Fruit fly (Drosophila melanogaster) whole organism, embryonic: ENCODE results near the gene Cpr23B.

Experiments
- Abd-B ChIP-seq: fragments of 200-800 bp; sonication (Bioruptor generic); optimal IDR thresholded peaks from 2 replicates; lab custom pipeline; 2018; ENCODE audit warnings: missing biosample characterization, mild to moderate bottlenecking, missing genetic modification characterization, moderate library complexity
- CG1024 ChIP-seq: fragments of 200-800 bp; sonication (Bioruptor generic); IDR thresholded peaks from 2 replicates; pipeline ENCODE4 v1.3.6; 2022; ENCODE audit warnings: missing biosample characterization, missing genetic modification characterization
- CG11093 ChIP-seq: fragments of 200-800 bp; sonication (Bioruptor generic); IDR thresholded peaks from 3 replicates; pipeline ENCODE4 v1.3.6; 2022; ENCODE audit warnings: missing biosample characterization, missing genetic modification characterization
- CG11456 ChIP-seq: fragments of 200-800 bp; sonication (Bioruptor generic); IDR thresholded peaks from 3 replicates; pipeline ENCODE4 v1.3.6; 2022; ENCODE audit warnings: missing biosample characterization, missing genetic modification characterization
- CG12659 ChIP-seq: fragments of 200-800 bp; sonication (Bioruptor generic); optimal IDR thresholded peaks from 3 replicates; lab custom pipeline; 2017; ENCODE audit warnings: mild to moderate bottlenecking, missing biosample characterization, missing genetic modification reagents, missing genetic modification characterization
- CG13123 ChIP-seq: fragments of 200-800 bp; sonication (Bioruptor generic); optimal IDR thresholded peaks from 2 replicates; lab custom pipeline; 2016; ENCODE audit warnings: missing biosample characterization, missing genetic modification characterization
- CG14667 ChIP-seq: fragments of 200-800 bp; sonication (Bioruptor generic); IDR thresholded peaks from 2 replicates; pipeline ENCODE4 v1.3.6; 2022; ENCODE audit warnings: missing biosample characterization, missing genetic modification characterization
- CG15269 ChIP-seq: fragments of 200-800 bp; sonication (Bioruptor generic); optimal IDR thresholded peaks from 2 replicates; lab custom pipeline; 2018; ENCODE audit warnings: missing biosample characterization, mild to moderate bottlenecking, missing genetic modification characterization, moderate library complexity
- CG15696 ChIP-seq: fragments of 200-800 bp; sonication (Bioruptor generic); optimal IDR thresholded peaks from 2 replicates; lab custom pipeline; 2019; ENCODE audit warnings: missing biosample characterization, mild to moderate bottlenecking, missing genetic modification characterization, moderate library complexity
- CG17186 ChIP-seq: fragments of 200-800 bp; sonication (Bioruptor generic); optimal IDR thresholded peaks from 3 replicates; lab custom pipeline; 2017; ENCODE audit warnings: missing biosample characterization, missing genetic modification reagents, missing genetic modification characterization
- CG17385 ChIP-seq: fragments of 200-800 bp; sonication (Bioruptor generic); optimal IDR thresholded peaks from 3 replicates; lab custom pipeline; 2018; ENCODE audit warnings: missing biosample characterization, mild to moderate bottlenecking, missing genetic modification characterization
- CG17802 ChIP-seq: fragments of 200-800 bp; sonication (Bioruptor generic); optimal IDR thresholded peaks from 2 replicates; lab custom pipeline; 2018; ENCODE audit warnings: missing biosample characterization, mild to moderate bottlenecking, missing genetic modification characterization, moderate library complexity
- CG17829 ChIP-seq: fragments of 200-800 bp; optimal IDR thresholded peaks from 2 replicates; lab custom pipeline; 2019; ENCODE audit warnings: missing biosample characterization, mild to moderate bottlenecking, missing genetic modification characterization, moderate library complexity
- CG18262 ChIP-seq: fragments of 200-800 bp; optimal IDR thresholded peaks from 3 replicates; lab custom pipeline; 2019; ENCODE audit warnings: missing biosample characterization, mild to moderate bottlenecking, missing genetic modification characterization, moderate library complexity
- CG1832 ChIP-seq: fragments of 200-800 bp; sonication (Bioruptor generic); optimal IDR thresholded peaks from 2 replicates; lab custom pipeline; 2017; ENCODE audit warnings: missing biosample characterization, mild to moderate bottlenecking, missing genetic modification characterization, inconsistent platforms
- CG18599 ChIP-seq: fragments of 200-800 bp; sonication (Bioruptor generic); optimal IDR thresholded peaks from 3 replicates; lab custom pipeline; 2017; ENCODE audit warnings: missing biosample characterization, missing genetic modification characterization, mild to moderate bottlenecking, moderate library complexity, missing genetic modification reagents
- CG18619 ChIP-seq: fragments of 200-800 bp; sonication (Bioruptor generic); optimal IDR thresholded peaks from 3 replicates; lab custom pipeline; 2017; ENCODE audit warnings: missing biosample characterization, mild to moderate bottlenecking, missing genetic modification characterization
- CG2116 ChIP-seq: fragments of 200-800 bp; sonication (Bioruptor generic); optimal IDR thresholded peaks from 3 replicates; lab custom pipeline; 2018; ENCODE audit warnings: missing biosample characterization, mild to moderate bottlenecking, missing genetic modification characterization
- CG31365 ChIP-seq: fragments of 200-800 bp; sonication (Bioruptor generic); optimal IDR thresholded peaks from 2 replicates; lab custom pipeline; 2018; ENCODE audit warnings: missing biosample characterization, mild to moderate bottlenecking, missing genetic modification characterization
- CG34376 ChIP-seq: fragments of 200-800 bp; sonication (Bioruptor generic); optimal IDR thresholded peaks from 2 replicates; lab custom pipeline; 2018; ENCODE audit warnings: missing biosample characterization, mild to moderate bottlenecking, missing genetic modification characterization
- CG3726 ChIP-seq: fragments of 200-800 bp; sonication (Bioruptor generic); IDR thresholded peaks from 3 replicates; pipeline ENCODE4, ENCODE4 v1.3.6; 2022; ENCODE audit warnings: missing biosample characterization, missing genetic modification characterization
- CG3838 ChIP-seq: fragments of 200-800 bp; sonication (Bioruptor generic); optimal IDR thresholded peaks from 3 replicates; lab custom pipeline; 2016; ENCODE audit warnings: missing biosample characterization, missing genetic modification characterization
- CG43689 ChIP-seq: fragments of 200-800 bp; sonication (Bioruptor generic); IDR thresholded peaks from 2 replicates; pipeline ENCODE4 v1.3.6; 2022; ENCODE audit warnings: missing biosample characterization, missing genetic modification characterization
- CG8924 ChIP-seq: fragments of 200-800 bp; optimal IDR thresholded peaks from 3 replicates; lab custom pipeline; 2019; ENCODE audit warnings: missing biosample characterization, mild to moderate bottlenecking, missing genetic modification characterization, moderate library complexity
- CG9727 ChIP-seq: fragments of 200-800 bp; sonication (Bioruptor generic); optimal IDR thresholded peaks from 3 replicates; lab custom pipeline; 2017; ENCODE audit warnings: missing biosample characterization, mild to moderate bottlenecking, missing genetic modification characterization
- CTCF ChIP-seq: fragments of 200-800 bp; sonication (Bioruptor generic); optimal IDR thresholded peaks from 2 replicates; lab custom pipeline; 2017; ENCODE audit warnings: missing biosample characterization, mild to moderate bottlenecking, missing genetic modification characterization, moderate library complexity
- Chrac-16 ChIP-seq: fragments of 200-800 bp; sonication (Bioruptor generic); optimal IDR thresholded peaks from 3 replicates; lab custom pipeline; 2016; ENCODE audit warnings: missing biosample characterization, missing genetic modification characterization
- Dek ChIP-seq: fragments of 200-800 bp; sonication (Bioruptor generic); optimal IDR thresholded peaks from 3 replicates; lab custom pipeline; 2019; ENCODE audit warnings: missing biosample characterization, mild to moderate bottlenecking, missing genetic modification characterization, moderate library complexity
- Dip3 ChIP-seq: fragments of 200-800 bp; sonication (Bioruptor generic); optimal IDR thresholded peaks from 3 replicates; lab custom pipeline; 2016; ENCODE audit warnings: missing biosample characterization, missing genetic modification characterization
- Dll ChIP-seq: fragments of 200-800 bp; sonication (Bioruptor generic); IDR thresholded peaks from 4 replicates; pipeline ENCODE4 v1.3.6; 2022; ENCODE audit warnings: missing biosample characterization, missing genetic modification characterization; ENCODE audit not compliant: partially characterized antibody
- Dref ChIP-seq: fragments of 200-800 bp; sonication (Bioruptor generic); IDR thresholded peaks from 2 replicates; pipeline ENCODE4 v1.3.6; 2022; ENCODE audit warnings: missing biosample characterization, missing genetic modification characterization
- Fer1 ChIP-seq: fragments of 200-800 bp; sonication (Bioruptor generic); optimal IDR thresholded peaks from 2 replicates; lab custom pipeline; 2017; ENCODE audit warnings: missing biosample characterization, mild to moderate bottlenecking, missing genetic modification characterization
- Hand ChIP-seq: fragments of 200-800 bp; sonication (Bioruptor generic); optimal IDR thresholded peaks from 2 replicates; lab custom pipeline; 2017; ENCODE audit warnings: mild to moderate bottlenecking, missing biosample characterization, missing genetic modification reagents, missing genetic modification characterization
- Hr3 ChIP-seq: fragments of 200-800 bp; sonication (Bioruptor generic); optimal IDR thresholded peaks from 3 replicates; lab custom pipeline; 2016; ENCODE audit warnings: missing biosample characterization, missing genetic modification characterization
- Hr39 ChIP-seq: fragments of >200 bp; optimal IDR thresholded peaks from 2 replicates; lab custom pipeline; 2017
- Hr78 ChIP-seq, 2 experiments: fragments of 200-800 bp in 1 of 2; fragments of >200 bp in 1 of 2; sonication (Bioruptor generic) in 1 of 2; optimal IDR thresholded peaks; 2 replicates each; lab custom pipeline; 2017 to 2019; ENCODE audit warnings: missing biosample characterization in 2 of 2, missing genetic modification characterization in 2 of 2, mild to moderate bottlenecking in 1 of 2, moderate library complexity in 1 of 2
- Max ChIP-seq: fragments of 200-800 bp; sonication (Bioruptor generic); optimal IDR thresholded peaks from 2 replicates; lab custom pipeline; 2016; ENCODE audit warnings: missing biosample characterization, mild to moderate bottlenecking, missing genetic modification characterization
- NC2α ChIP-seq: fragments of 200-800 bp; sonication (Bioruptor generic); optimal IDR thresholded peaks from 2 replicates; lab custom pipeline; 2016; ENCODE audit warnings: missing biosample characterization, missing genetic modification characterization
- Spps ChIP-seq: fragments of 200-800 bp; sonication (Bioruptor generic); optimal IDR thresholded peaks from 2 replicates; lab custom pipeline; 2018; ENCODE audit warnings: missing biosample characterization, mild to moderate bottlenecking, missing genetic modification characterization
- Usf ChIP-seq: fragments of 200-800 bp; sonication (Bioruptor generic); optimal IDR thresholded peaks from 2 replicates; lab custom pipeline; 2017; ENCODE audit warnings: missing genotype, missing biosample characterization, missing genetic modification characterization
- ab ChIP-seq: fragments of 200-800 bp; sonication (Bioruptor generic); optimal IDR thresholded peaks from 2 replicates; lab custom pipeline; 2016; ENCODE audit warnings: missing biosample characterization, missing genetic modification characterization
- chinmo ChIP-seq: fragments of 200-800 bp; sonication (Bioruptor generic); IDR thresholded peaks from 4 replicates; pipeline ENCODE4 v1.3.6; 2022; ENCODE audit warnings: missing biosample characterization, missing genetic modification characterization; ENCODE audit not compliant: partially characterized antibody
- crc ChIP-seq: fragments of 200-800 bp; sonication (Bioruptor generic); optimal IDR thresholded peaks from 2 replicates; lab custom pipeline; 2016; ENCODE audit warnings: missing biosample characterization, missing genetic modification characterization
- cwo ChIP-seq: fragments of 200-800 bp; sonication (Bioruptor generic); optimal IDR thresholded peaks from 3 replicates; lab custom pipeline; 2017; ENCODE audit warnings: missing biosample characterization, missing genetic modification characterization, mild to moderate bottlenecking, moderate library complexity, missing genetic modification reagents
- dpn ChIP-seq, 2 experiments: fragments of 200-800 bp; sonication (Bioruptor generic); optimal IDR thresholded peaks; 3 replicates each; lab custom pipeline; 2016; ENCODE audit warnings: missing biosample characterization in 2 of 2, missing genetic modification characterization in 2 of 2
- nom ChIP-seq: fragments of 200-800 bp; sonication (Bioruptor generic); optimal IDR thresholded peaks from 2 replicates; lab custom pipeline; 2017; ENCODE audit warnings: missing biosample characterization, missing genetic modification characterization, mild to moderate bottlenecking, moderate library complexity, missing genetic modification reagents
- odd ChIP-seq: fragments of 200-800 bp; sonication (Bioruptor generic); optimal IDR thresholded peaks from 2 replicates; lab custom pipeline; 2017; ENCODE audit warnings: missing biosample characterization, mild to moderate bottlenecking, missing genetic modification characterization
- rib ChIP-seq: fragments of 200-800 bp; sonication (Bioruptor generic); IDR thresholded peaks from 2 replicates; pipeline ENCODE4 v1.3.6; 2022; ENCODE audit warnings: missing biosample characterization, missing genetic modification characterization
- sd ChIP-seq: fragments of 200-800 bp; sonication (Bioruptor generic); optimal IDR thresholded peaks from 3 replicates; lab custom pipeline; 2018; ENCODE audit warnings: missing biosample characterization, mild to moderate bottlenecking, missing genetic modification characterization, moderate library complexity
- sens ChIP-seq: fragments of 200-800 bp; sonication (Bioruptor generic); peaks from one replicate; lab custom pipeline; 2016; ENCODE audit warnings: missing biosample characterization, missing genetic modification characterization
- sima ChIP-seq: fragments of 200-800 bp; sonication (Bioruptor generic); optimal IDR thresholded peaks from 2 replicates; lab custom pipeline; 2016; ENCODE audit warnings: missing biosample characterization, missing genetic modification characterization

Gene Cpr23B

dm6 chr2L:2804634-2805311 is 33.4 kb upstream of the Cpr23B start, which contains the start of gene daw (continued):
- TF ChIP-seq CG43689 (no peak), CG1832 (GFP tag; lab: Kevin White, UChicago) (peak; percentile 20), odd (GFP tag; lab: Kevin White, UChicago) (no peak), Spps (tag; lab: Kevin White, UChicago) (no peak), Dref (GFP tag; lab: Robert Waterston, UW) (no peak), CG15269 (tag; lab: Kevin White, UChicago) (no peak), CTCF (GFP tag; lab: Kevin White, UChicago) (no peak), NC2α (GFP tag; lab: Kevin White, UChicago) (no peak), rib (GFP tag; lab: Robert Waterston, UW) (no peak), CG14667 (GFP tag; lab: Robert Waterston, UW) (no peak), Hr78 (GFP tag; optimal IDR thresholded peaks at IDR 0.05; lab: Kevin White, UChicago) (peak in 1 of 2 experiments; percentile 23), dpn (GFP tag; optimal IDR thresholded peaks at IDR 0.05; lab: Kevin White, UChicago) (no peak), Dll (GFP tag; lab: Robert Waterston, UW) (no peak), CG34376 (GFP tag; lab: Kevin White, UChicago) (peak; percentile 85), CG17802 (tag; lab: Kevin White, UChicago) (no peak), CG17829 (tag; lab: Kevin White, UChicago) (no peak), Hr3 (no peak), CG17385 (GFP tag; lab: Kevin White, UChicago) (no peak), CG18619 (GFP tag; lab: Kevin White, UChicago) (no peak), Abd-B (no peak), CG17186 (no peak), CG2116 (GFP tag; lab: Kevin White, UChicago) (no peak), Usf (GFP tag; lab: Kevin White, UChicago) (no peak), Hand (GFP tag; lab: Kevin White, UChicago) (no peak), CG18262 (no peak), sima (GFP tag; lab: Kevin White, UChicago) (no peak), CG18599 (GFP tag; lab: Kevin White, UChicago) (peak; percentile 12), CG15696 (tag; lab: Kevin White, UChicago) (no peak), Chrac-16 (GFP tag; lab: Kevin White, UChicago) (no peak), CG12659 (GFP tag; lab: Kevin White, UChicago) (no peak), CG3726 (GFP tag; lab: Robert Waterston, UW) (no peak), CG1024 (no peak), nom (peak; percentile 97), CG11456 (GFP tag; lab: Robert Waterston, UW) (peak; percentile 21; the same call in 1 of the 3 replicates), sd (tag; lab: Kevin White, UChicago) (no peak), CG31365 (tag; lab: Kevin White, UChicago) (no peak), CG8924 (tag; lab: Kevin White, UChicago) (no peak), ab (GFP tag; lab: Kevin White, UChicago) (no peak)
- TF ChIP-seq, all 482 proteins: peak for 36

- TF ChIP-seq Hr39: no peak
- no peak for TF ChIP-seq sens (GFP tag; lab: Kevin White, UChicago)
- no peak for TF ChIP-seq CG13123 (GFP tag; lab: Kevin White, UChicago)
- no peak for TF ChIP-seq crc (GFP tag; lab: Kevin White, UChicago)
- TF ChIP-seq CG3838 (GFP tag; lab: Kevin White, UChicago): no peak
- no peak for TF ChIP-seq CG9727 (GFP tag; lab: Kevin White, UChicago)
- no peak for TF ChIP-seq Usf (GFP tag; lab: Kevin White, UChicago)
- no peak for TF ChIP-seq Dek (tag; lab: Kevin White, UChicago)
- no peak for TF ChIP-seq Fer1 (GFP tag; lab: Kevin White, UChicago)
- TF ChIP-seq chinmo (GFP tag; lab: Robert Waterston, UW): 0 out of 4 replicates have a peak, but pooled peaks have one; percentile 16
- peak; percentile 38 for TF ChIP-seq cwo (GFP tag; lab: Kevin White, UChicago)
- no peak for TF ChIP-seq Max (GFP tag; lab: Kevin White, UChicago)
- no peak for TF ChIP-seq Dip3 (GFP tag; lab: Kevin White, UChicago)
- no peak for TF ChIP-seq CG11093 (GFP tag; lab: Robert Waterston, UW)
Observed at dm6 chr2L:2806190-2806763, 31.9 kb upstream of the Cpr23B start.
